Fruit fly (Drosophila melanogaster) whole organism, embryonic: ENCODE measurements around the gene Scm.

Experiments
- Atf-2 ChIP-seq: fragments of 200-800 bp; sonication (Bioruptor generic); optimal IDR thresholded peaks from 2 replicates; lab custom pipeline; 2016; ENCODE audit warnings: missing biosample characterization, missing genetic modification characterization
- Bdp1 ChIP-seq: fragments of 200-800 bp; sonication (Bioruptor generic); optimal IDR thresholded peaks from 3 replicates; lab custom pipeline; 2016; ENCODE audit warnings: missing biosample characterization, missing genetic modification characterization
- CG10565 ChIP-seq: fragments of 200-800 bp; sonication (Bioruptor generic); optimal IDR thresholded peaks from 3 replicates; lab custom pipeline; 2016; ENCODE audit warnings: missing biosample characterization, mild to moderate bottlenecking, missing genetic modification characterization
- CG12236 ChIP-seq: fragments of 200-800 bp; sonication (Bioruptor generic); optimal IDR thresholded peaks from 2 replicates; lab custom pipeline; 2016; ENCODE audit warnings: missing biosample characterization, missing genetic modification characterization
- CG12769 ChIP-seq: fragments of 200-800 bp; sonication (Bioruptor generic); optimal IDR thresholded peaks from 2 replicates; lab custom pipeline; 2019; ENCODE audit warnings: missing biosample characterization, mild to moderate bottlenecking, missing genetic modification characterization, moderate library complexity
- CG12942 ChIP-seq: fragments of 200-800 bp; sonication (Bioruptor generic); optimal IDR thresholded peaks from 3 replicates; lab custom pipeline; 2016; ENCODE audit warnings: missing biosample characterization, missing genetic modification characterization
- CG13296 ChIP-seq: fragments of 200-800 bp; sonication (Bioruptor generic); optimal IDR thresholded peaks from 3 replicates; lab custom pipeline; 2018; ENCODE audit warnings: missing biosample characterization, mild to moderate bottlenecking, missing genetic modification characterization
- CG13894 ChIP-seq: fragments of 200-800 bp; sonication (Bioruptor generic); optimal IDR thresholded peaks from 3 replicates; lab custom pipeline; 2018; ENCODE audit warnings: missing biosample characterization, mild to moderate bottlenecking, missing genetic modification characterization, moderate library complexity
- CG16815 ChIP-seq: fragments of 200-800 bp; sonication (Bioruptor generic); optimal IDR thresholded peaks from 3 replicates; lab custom pipeline; 2017; ENCODE audit warnings: missing biosample characterization, mild to moderate bottlenecking, missing genetic modification characterization
- CG2129 ChIP-seq: fragments of 200-800 bp; sonication (Bioruptor generic); IDR thresholded peaks from 2 replicates; pipeline ENCODE4 v1.3.6; 2022; ENCODE audit warnings: missing biosample characterization, missing genetic modification characterization; ENCODE audit not compliant: partially characterized antibody
- CG2202 ChIP-seq: fragments of 200-800 bp; sonication (Bioruptor generic); optimal IDR thresholded peaks from 2 replicates; lab custom pipeline; 2018; ENCODE audit warnings: missing biosample characterization, mild to moderate bottlenecking, missing genetic modification characterization
- CG2678 ChIP-seq: fragments of 200-800 bp; sonication (Bioruptor generic); optimal IDR thresholded peaks from 3 replicates; lab custom pipeline; 2019; ENCODE audit warnings: missing biosample characterization, mild to moderate bottlenecking, missing genetic modification characterization, moderate library complexity
- CG30020 ChIP-seq: fragments of 200-800 bp; optimal IDR thresholded peaks from 2 replicates; lab custom pipeline; 2019; ENCODE audit warnings: missing biosample characterization, mild to moderate bottlenecking, missing genetic modification characterization, moderate library complexity
- CG5953 ChIP-seq: fragments of 200-800 bp; sonication (Bioruptor generic); IDR thresholded peaks from 2 replicates; pipeline ENCODE4 v1.3.6; 2022; ENCODE audit warnings: missing biosample characterization, missing genetic modification characterization
- CG6689 ChIP-seq: fragments of 200-800 bp; sonication (Bioruptor generic); IDR thresholded peaks from 2 replicates; pipeline ENCODE4 v1.3.6; 2022; ENCODE audit warnings: missing biosample characterization, missing genetic modification characterization
- CG7839 ChIP-seq: fragments of 200-800 bp; sonication (Bioruptor generic); optimal IDR thresholded peaks from 3 replicates; lab custom pipeline; 2018; ENCODE audit warnings: missing biosample characterization, mild to moderate bottlenecking, missing genetic modification characterization, moderate library complexity
- CG8290 ChIP-seq, 3 experiments: fragments of 200-800 bp; sonication (Bioruptor generic); optimal IDR thresholded peaks; 2 replicates each; lab custom pipeline; 2016 to 2019; ENCODE audit warnings: missing biosample characterization in 3 of 3, missing genetic modification characterization in 3 of 3, mild to moderate bottlenecking in 2 of 3, moderate library complexity in 1 of 3
- Camta ChIP-seq: fragments of 200-800 bp; sonication (Bioruptor generic); optimal IDR thresholded peaks from 2 replicates; lab custom pipeline; 2016; ENCODE audit warnings: missing biosample characterization, missing genetic modification characterization
- Deaf1 ChIP-seq: fragments of 200-800 bp; optimal IDR thresholded peaks from 3 replicates; lab custom pipeline; 2019; ENCODE audit warnings: missing biosample characterization, mild to moderate bottlenecking, missing genetic modification characterization, moderate library complexity
- Dip2 ChIP-seq: fragments of 200-800 bp; sonication (Bioruptor generic); IDR thresholded peaks from 2 replicates; pipeline ENCODE4 v1.3.6; 2022; ENCODE audit warnings: missing biosample characterization, missing genetic modification characterization
- E2f2 ChIP-seq: fragments of 200-800 bp; sonication (Bioruptor generic); IDR thresholded peaks from 2 replicates; pipeline ENCODE4 v1.3.6; 2022; ENCODE audit warnings: missing biosample characterization, missing genetic modification characterization
- HmgZ ChIP-seq: fragments of 200-800 bp; sonication (Bioruptor generic); optimal IDR thresholded peaks from 2 replicates; lab custom pipeline; 2018; ENCODE audit warnings: missing biosample characterization, mild to moderate bottlenecking, missing genetic modification characterization
- Hr3 ChIP-seq: fragments of 200-800 bp; sonication (Bioruptor generic); optimal IDR thresholded peaks from 3 replicates; lab custom pipeline; 2016; ENCODE audit warnings: missing biosample characterization, missing genetic modification characterization
- Mad ChIP-seq: fragments of 200-800 bp; sonication (Bioruptor generic); optimal IDR thresholded peaks from 2 replicates; lab custom pipeline; 2016; ENCODE audit warnings: missing biosample characterization, missing genetic modification characterization
- NfI ChIP-seq: fragments of 200-800 bp; sonication (Bioruptor generic); optimal IDR thresholded peaks from 3 replicates; lab custom pipeline; 2018; ENCODE audit warnings: missing biosample characterization, mild to moderate bottlenecking, missing genetic modification characterization, moderate library complexity
- Oaz ChIP-seq: fragments of 200-800 bp; sonication (Bioruptor generic); IDR thresholded peaks from 2 replicates; pipeline ENCODE4 v1.3.6; 2022; ENCODE audit warnings: missing biosample characterization, missing genetic modification characterization
- Optix ChIP-seq: fragments of 200-800 bp; sonication (Bioruptor generic); IDR thresholded peaks from 3 replicates; pipeline ENCODE4 v1.3.6; 2022; ENCODE audit warnings: missing biosample characterization, missing genetic modification characterization
- Ravus ChIP-seq: fragments of 200-800 bp; sonication (Bioruptor generic); IDR thresholded peaks from 2 replicates; pipeline ENCODE4 v1.3.6; 2022; ENCODE audit warnings: missing biosample characterization, missing genetic modification characterization
- Sry-δ ChIP-seq: fragments of 200-800 bp; sonication (Bioruptor generic); optimal IDR thresholded peaks from 2 replicates; lab custom pipeline; 2016; ENCODE audit warnings: missing biosample characterization, missing genetic modification characterization
- ara ChIP-seq: fragments of 200-800 bp; sonication (Bioruptor generic); IDR thresholded peaks from 2 replicates; pipeline ENCODE4 v1.3.6; 2022; ENCODE audit warnings: missing biosample characterization, missing genetic modification characterization
- chn ChIP-seq: fragments of 200-800 bp; sonication (Bioruptor generic); optimal IDR thresholded peaks from 2 replicates; lab custom pipeline; 2016; ENCODE audit warnings: missing biosample characterization, missing genetic modification characterization
- exex ChIP-seq: fragments of 200-800 bp; sonication (Bioruptor generic); optimal IDR thresholded peaks from 4 replicates; lab custom pipeline; 2018; ENCODE audit warnings: missing biosample characterization, mild to moderate bottlenecking, missing genetic modification characterization, moderate library complexity
- hbn ChIP-seq: fragments of 200-800 bp; sonication (Bioruptor generic); IDR thresholded peaks from 2 replicates; pipeline ENCODE4 v1.3.6; 2022; ENCODE audit warnings: missing biosample characterization, missing genetic modification characterization; ENCODE audit not compliant: partially characterized antibody
- lmd ChIP-seq: fragments of 200-800 bp; sonication (Bioruptor generic); IDR thresholded peaks from 2 replicates; pipeline ENCODE4 v1.3.6; 2022; ENCODE audit warnings: missing biosample characterization, missing genetic modification characterization
- lola ChIP-seq, 3 experiments: fragments of >200 bp in 2 of 3; fragments of 200-800 bp in 1 of 3; sonication (Bioruptor generic) in 1 of 3; optimal IDR thresholded peaks; 2 replicates each; lab custom pipeline; 2017 to 2019; ENCODE audit warnings: missing biosample characterization in 3 of 3, missing genetic modification characterization in 3 of 3, mild to moderate bottlenecking in 1 of 3, moderate library complexity in 1 of 3
- lov ChIP-seq, 2 experiments: fragments of 200-800 bp in 1 of 2; fragments of >200 bp in 1 of 2; sonication (Bioruptor generic) in 1 of 2; IDR thresholded peaks in 1 of 2; optimal IDR thresholded peaks in 1 of 2; 2 replicates in 1 of 2; 3 replicates in 1 of 2; pipeline versions ENCODE4 v1.3.6 to Lab custom; 2017 to 2022; ENCODE audit warnings: missing biosample characterization in 1 of 2, missing genetic modification characterization in 1 of 2
- mld ChIP-seq: fragments of 200-800 bp; sonication (Bioruptor generic); IDR thresholded peaks from 3 replicates; pipeline ENCODE4 v1.3.6; 2022; ENCODE audit warnings: missing biosample characterization, missing genetic modification characterization; ENCODE audit not compliant: partially characterized antibody
- phol ChIP-seq: fragments of 200-800 bp; sonication (Bioruptor generic); optimal IDR thresholded peaks from 3 replicates; lab custom pipeline; 2018; ENCODE audit warnings: missing biosample characterization, mild to moderate bottlenecking, missing genetic modification characterization, moderate library complexity
- ro ChIP-seq: fragments of 200-800 bp; sonication (Bioruptor generic); IDR thresholded peaks from 2 replicates; pipeline ENCODE4 v1.3.6; 2022; ENCODE audit warnings: missing biosample characterization, missing genetic modification characterization
- sd ChIP-seq: fragments of 200-800 bp; sonication (Bioruptor generic); optimal IDR thresholded peaks from 3 replicates; lab custom pipeline; 2018; ENCODE audit warnings: missing biosample characterization, mild to moderate bottlenecking, missing genetic modification characterization, moderate library complexity
- slou ChIP-seq: fragments of 200-800 bp; sonication (Bioruptor generic); optimal IDR thresholded peaks from 3 replicates; lab custom pipeline; 2016; ENCODE audit warnings: missing biosample characterization, missing genetic modification characterization
- slp2 ChIP-seq: fragments of 200-800 bp; sonication (Bioruptor generic); optimal IDR thresholded peaks from 2 replicates; lab custom pipeline; 2016; ENCODE audit warnings: missing biosample characterization, missing genetic modification characterization
- tap ChIP-seq: fragments of 200-800 bp; optimal IDR thresholded peaks from 3 replicates; lab custom pipeline; 2019; ENCODE audit warnings: missing biosample characterization, mild to moderate bottlenecking, missing genetic modification characterization, moderate library complexity
- tgo ChIP-seq: fragments of 200-800 bp; sonication (Bioruptor generic); IDR thresholded peaks from 3 replicates; pipeline ENCODE4 v1.3.6; 2022; ENCODE audit warnings: missing biosample characterization, missing genetic modification characterization
- tup ChIP-seq: fragments of 200-800 bp; sonication (Bioruptor generic); optimal IDR thresholded peaks from 2 replicates; lab custom pipeline; 2016; ENCODE audit warnings: missing biosample characterization, mild to moderate bottlenecking, missing genetic modification characterization, moderate library complexity
- unpg ChIP-seq: fragments of 200-800 bp; sonication (Bioruptor generic); optimal IDR thresholded peaks from 3 replicates; lab custom pipeline; 2018; ENCODE audit warnings: missing biosample characterization, mild to moderate bottlenecking, missing genetic modification characterization, moderate library complexity
- vfl ChIP-seq: fragments of 200-800 bp; sonication (Bioruptor generic); optimal IDR thresholded peaks from 2 replicates; lab custom pipeline; 2016; ENCODE audit warnings: missing biosample characterization, missing genetic modification characterization
- vvl ChIP-seq: fragments of 200-800 bp; sonication (Bioruptor generic); IDR thresholded peaks from 2 replicates; pipeline ENCODE4 v1.3.6; 2022; ENCODE audit warnings: missing biosample characterization, missing genetic modification characterization
- zfh1 ChIP-seq: fragments of 200-800 bp; sonication (Bioruptor generic); IDR thresholded peaks from 3 replicates; pipeline ENCODE4 v1.3.6; 2022; ENCODE audit warnings: missing biosample characterization, missing genetic modification characterization

Scm gene

dm6 chr3R:9626880-9627401, 10.5 kb downstream of the Scm start, which contains the start of the genes CG9427 and CG8319 (continued):
- TF ChIP-seq hbn (GFP tag; lab: Robert Waterston, UW) = peak; percentile 86
- TF ChIP-seq Hr3 = peak; percentile 56
- TF ChIP-seq Ravus (GFP tag; lab: Robert Waterston, UW) = no peak
- peak; percentile 61 for TF ChIP-seq CG12942 (GFP tag; lab: Kevin White, UChicago)
- TF ChIP-seq CG7839 = peak; percentile 51
- TF ChIP-seq CG6689 (GFP tag; lab: Robert Waterston, UW) = peak; percentile 25; the same call in 1 of the 2 replicates
- TF ChIP-seq CG10565 (GFP tag; lab: Kevin White, UChicago) = no peak
- TF ChIP-seq CG5953 (GFP tag; lab: Robert Waterston, UW) = no peak
- TF ChIP-seq HmgZ (tag; lab: Kevin White, UChicago) = peak; percentile 69
- TF ChIP-seq CG2202 = no peak
- peak; percentile 49 for TF ChIP-seq Deaf1 (tag; lab: Kevin White, UChicago)
- TF ChIP-seq tap (tag; lab: Kevin White, UChicago) = peak; percentile 41
- no peak for TF ChIP-seq tup (GFP tag; lab: Kevin White, UChicago)
- peak; percentile 67 for TF ChIP-seq CG2678 (tag; lab: Kevin White, UChicago)
- peak; percentile 85 for TF ChIP-seq phol (tag; lab: Kevin White, UChicago)
- no peak for TF ChIP-seq Optix (GFP tag; lab: Robert Waterston, UW)
- TF ChIP-seq E2f2 (GFP tag; lab: Robert Waterston, UW) = peak; percentile 94
- TF ChIP-seq Bdp1 (GFP tag; lab: Kevin White, UChicago) = peak; percentile 11
- no peak for TF ChIP-seq Dip2 (GFP tag; lab: Robert Waterston, UW)
- peak in 1 of 3 experiments; percentile 49 for TF ChIP-seq lola (GFP tag; optimal IDR thresholded peaks at IDR 0.05; lab: Kevin White, UChicago)
- 0 out of 3 replicates have a peak, but pooled peaks have one; percentile 40 for TF ChIP-seq mld
- peak; percentile 40; the same call in 1 of the 2 replicates for TF ChIP-seq lmd
- TF ChIP-seq slp2 (GFP tag; lab: Kevin White, UChicago) = peak; percentile 24
- TF ChIP-seq CG30020 (tag; lab: Kevin White, UChicago) = peak; percentile 51
- TF ChIP-seq CG12236 (GFP tag; lab: Kevin White, UChicago) = no peak
- TF ChIP-seq CG12769 (tag; lab: Kevin White, UChicago) = peak; percentile 37
- peak; percentile 63; the same call in 1 of the 3 replicates for TF ChIP-seq zfh1 (GFP tag; lab: Robert Waterston, UW)
- TF ChIP-seq CG13296 = peak; percentile 62
- peak; percentile 55; the same call in 2 of the 3 replicates for TF ChIP-seq tgo (GFP tag; lab: Robert Waterston, UW)
- peak; percentile 38 for TF ChIP-seq exex (tag; lab: Kevin White, UChicago)
- peak; percentile 23; the same call in 1 of the 2 replicates for TF ChIP-seq ara (GFP tag; lab: Robert Waterston, UW)
- peak; percentile 39 for TF ChIP-seq Mad (GFP tag; lab: Kevin White, UChicago)
- peak; percentile 75 for TF ChIP-seq CG2129 (GFP tag; lab: Robert Waterston, UW)
- peak; percentile 36; the same call in 1 of the 2 replicates for TF ChIP-seq Oaz (GFP tag; lab: Robert Waterston, UW)
- no peak for TF ChIP-seq ro (GFP tag; lab: Robert Waterston, UW)
- TF ChIP-seq Camta (GFP tag; lab: Kevin White, UChicago) = peak; percentile 61
- TF ChIP-seq lov (optimal IDR thresholded peaks at IDR 0.05; lab: Kevin White, UChicago) = no peak
- no peak for TF ChIP-seq lov (GFP tag; IDR thresholded peaks at IDR 0.05; lab: Robert Waterston, UW)
- no peak for TF ChIP-seq CG16815 (GFP tag; lab: Kevin White, UChicago)
- TF ChIP-seq CG13894 (tag; lab: Kevin White, UChicago) = peak; percentile 64
- peak; percentile 47 for TF ChIP-seq NfI (GFP tag; lab: Kevin White, UChicago)
- TF ChIP-seq sd (tag; lab: Kevin White, UChicago) = peak; percentile 44
- no peak for TF ChIP-seq slou (GFP tag; lab: Kevin White, UChicago)
- peak; percentile 34 for TF ChIP-seq CG8290 (GFP tag; optimal IDR thresholded peaks at IDR 0.05; lab: Kevin White, UChicago)
- TF ChIP-seq CG8290 (tag; optimal IDR thresholded peaks at IDR 0.05; lab: Kevin White, UChicago) = peak in 1 of 2 experiments; percentile 53
- TF ChIP-seq vfl (GFP tag; lab: Kevin White, UChicago) = peak; percentile 42
- peak; percentile 90 for TF ChIP-seq Sry-δ (GFP tag; lab: Kevin White, UChicago)
- peak; percentile 63 for TF ChIP-seq unpg (GFP tag; lab: Kevin White, UChicago)
- TF ChIP-seq chn (GFP tag; lab: Kevin White, UChicago) = peak; percentile 59
- TF ChIP-seq vvl = peak; percentile 66
- peak; percentile 54 for TF ChIP-seq Atf-2
